Fruit fly (Drosophila melanogaster) whole organism, pupa: ENCODE results near the gene CG33514.

Experiments
- CG10348 ChIP-seq: fragments of 200-800 bp; sonication (Bioruptor generic); IDR thresholded peaks from 2 replicates; pipeline ENCODE4 v1.3.6; 2022; ENCODE audit warnings: missing biosample characterization, missing genetic modification characterization
- CG12605 ChIP-seq: fragments of 200-800 bp; sonication (Bioruptor generic); IDR thresholded peaks from 2 replicates; pipeline ENCODE4 v1.3.6; 2022; ENCODE audit warnings: missing biosample characterization, missing genetic modification characterization
- CG13204 ChIP-seq: fragments of 200-800 bp; sonication (Bioruptor generic); optimal IDR thresholded peaks from 2 replicates; lab custom pipeline; 2018; ENCODE audit warnings: missing biosample characterization, mild to moderate bottlenecking, missing genetic modification characterization, moderate library complexity
- CG14655 ChIP-seq: fragments of 200-800 bp; sonication (Bioruptor generic); optimal IDR thresholded peaks from 3 replicates; lab custom pipeline; 2017; ENCODE audit warnings: mild to moderate bottlenecking, missing biosample characterization, missing genetic modification reagents, missing genetic modification characterization
- CG15710 ChIP-seq: fragments of 200-800 bp; sonication (Bioruptor generic); optimal IDR thresholded peaks from 2 replicates; lab custom pipeline; 2018; ENCODE audit warnings: missing biosample characterization, mild to moderate bottlenecking, missing genetic modification characterization, moderate library complexity
- CG17806 ChIP-seq: fragments of 200-800 bp; sonication (Bioruptor generic); optimal IDR thresholded peaks from 2 replicates; lab custom pipeline; 2018; ENCODE audit warnings: missing biosample characterization, mild to moderate bottlenecking, missing genetic modification characterization, moderate library complexity
- CG32121 ChIP-seq: fragments of 200-800 bp; sonication (Bioruptor generic); IDR thresholded peaks from 2 replicates; pipeline ENCODE4 v1.3.6; 2022; ENCODE audit warnings: missing biosample characterization, missing genetic modification characterization
- CG34367 ChIP-seq: fragments of 200-800 bp; sonication (Bioruptor generic); optimal IDR thresholded peaks from 2 replicates; lab custom pipeline; 2018; ENCODE audit warnings: missing biosample characterization, mild to moderate bottlenecking, missing genetic modification characterization
- CG4496 ChIP-seq: fragments of 200-800 bp; sonication (Bioruptor generic); IDR thresholded peaks from 3 replicates; pipeline ENCODE4 v1.3.6; 2022; ENCODE audit warnings: missing biosample characterization, missing genetic modification characterization
- CG8159 ChIP-seq: fragments of 200-800 bp; sonication (Bioruptor generic); optimal IDR thresholded peaks from 3 replicates; lab custom pipeline; 2018; ENCODE audit warnings: missing biosample characterization, mild to moderate bottlenecking, missing genetic modification characterization, moderate library complexity
- CG8301 ChIP-seq: fragments of 200-800 bp; sonication (Bioruptor generic); optimal IDR thresholded peaks from 2 replicates; lab custom pipeline; 2018; ENCODE audit warnings: missing biosample characterization, mild to moderate bottlenecking, missing genetic modification characterization
- CG9948 ChIP-seq: fragments of 200-800 bp; sonication (Bioruptor generic); optimal IDR thresholded peaks from 2 replicates; lab custom pipeline; 2018; ENCODE audit warnings: missing biosample characterization, mild to moderate bottlenecking, missing genetic modification characterization, moderate library complexity
- D1 ChIP-seq: fragments of 200-800 bp; sonication (Bioruptor generic); optimal IDR thresholded peaks from 2 replicates; lab custom pipeline; 2018; ENCODE audit warnings: missing biosample characterization, mild to moderate bottlenecking, missing genetic modification characterization, moderate library complexity
- EcR ChIP-seq: fragments of 200-800 bp; sonication (Bioruptor generic); optimal IDR thresholded peaks from 3 replicates; lab custom pipeline; 2019; ENCODE audit warnings: missing biosample characterization, missing genetic modification characterization, mild to moderate bottlenecking, moderate library complexity, missing genetic modification reagents
- Ets98B ChIP-seq: fragments of 200-800 bp; sonication (Bioruptor generic); IDR thresholded peaks from 2 replicates; pipeline ENCODE4 v1.3.6; 2022; ENCODE audit warnings: missing biosample characterization, missing genetic modification characterization
- Pif1A ChIP-seq: fragments of 200-800 bp; sonication (Bioruptor generic); optimal IDR thresholded peaks from 3 replicates; lab custom pipeline; 2016; ENCODE audit warnings: missing biosample characterization, missing genetic modification characterization
- Pif1B ChIP-seq: fragments of 200-800 bp; sonication (Bioruptor generic); optimal IDR thresholded peaks from 3 replicates; lab custom pipeline; 2016; ENCODE audit warnings: missing biosample characterization, missing genetic modification characterization
- Snoo ChIP-seq: fragments of 200-800 bp; sonication (Bioruptor generic); optimal IDR thresholded peaks from 3 replicates; lab custom pipeline; 2017; ENCODE audit warnings: missing biosample characterization, mild to moderate bottlenecking, missing genetic modification characterization, inconsistent platforms
- fd96Ca ChIP-seq: fragments of 200-800 bp; sonication (Bioruptor generic); IDR thresholded peaks from 3 replicates; pipeline ENCODE4 v1.3.6; 2022; ENCODE audit warnings: missing biosample characterization, missing genetic modification characterization
- gl ChIP-seq: fragments of 200-800 bp; sonication (Bioruptor generic); optimal IDR thresholded peaks from 2 replicates; lab custom pipeline; 2018; ENCODE audit warnings: missing biosample characterization, mild to moderate bottlenecking, missing genetic modification characterization
- rn ChIP-seq: fragments of 200-800 bp; sonication (Bioruptor generic); IDR thresholded peaks from 2 replicates; pipeline ENCODE4 v1.3.6; 2022; ENCODE audit warnings: missing biosample characterization, missing genetic modification characterization

CG33514 gene

DNA sequence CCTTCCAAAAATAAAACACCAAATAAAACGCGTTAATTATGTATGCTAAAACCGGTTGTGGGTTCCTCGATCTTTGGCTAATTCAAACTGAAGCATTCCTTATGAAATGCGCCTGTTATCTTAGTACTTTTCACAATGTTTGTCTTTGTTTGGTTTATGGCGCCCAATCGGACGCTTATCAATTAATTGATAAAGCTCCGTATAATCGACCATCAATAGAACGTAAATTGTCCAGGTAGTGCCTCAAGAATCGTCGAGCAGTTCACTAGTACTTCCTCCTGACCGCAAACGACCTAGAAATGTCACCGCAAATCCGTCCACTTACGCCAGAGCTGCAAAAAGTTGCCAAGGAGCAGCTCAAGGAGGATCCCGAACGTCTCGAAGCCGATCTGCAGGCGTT lies at the start of gene CG33514:
CG33514 (plus strand) TSS at position 238 of the 400 bp plus-strand sequence.
- TF ChIP-seq fd96Ca (no peak), CG12605 (no peak), Pif1A (GFP tag; lab: Kevin White, UChicago) (no peak), EcR (GFP tag; lab: Kevin White, UChicago) (no peak), CG32121 (GFP tag; lab: Robert Waterston, UW) (no peak), CG34367 (tag; lab: Kevin White, UChicago) (no peak)

DNA sequence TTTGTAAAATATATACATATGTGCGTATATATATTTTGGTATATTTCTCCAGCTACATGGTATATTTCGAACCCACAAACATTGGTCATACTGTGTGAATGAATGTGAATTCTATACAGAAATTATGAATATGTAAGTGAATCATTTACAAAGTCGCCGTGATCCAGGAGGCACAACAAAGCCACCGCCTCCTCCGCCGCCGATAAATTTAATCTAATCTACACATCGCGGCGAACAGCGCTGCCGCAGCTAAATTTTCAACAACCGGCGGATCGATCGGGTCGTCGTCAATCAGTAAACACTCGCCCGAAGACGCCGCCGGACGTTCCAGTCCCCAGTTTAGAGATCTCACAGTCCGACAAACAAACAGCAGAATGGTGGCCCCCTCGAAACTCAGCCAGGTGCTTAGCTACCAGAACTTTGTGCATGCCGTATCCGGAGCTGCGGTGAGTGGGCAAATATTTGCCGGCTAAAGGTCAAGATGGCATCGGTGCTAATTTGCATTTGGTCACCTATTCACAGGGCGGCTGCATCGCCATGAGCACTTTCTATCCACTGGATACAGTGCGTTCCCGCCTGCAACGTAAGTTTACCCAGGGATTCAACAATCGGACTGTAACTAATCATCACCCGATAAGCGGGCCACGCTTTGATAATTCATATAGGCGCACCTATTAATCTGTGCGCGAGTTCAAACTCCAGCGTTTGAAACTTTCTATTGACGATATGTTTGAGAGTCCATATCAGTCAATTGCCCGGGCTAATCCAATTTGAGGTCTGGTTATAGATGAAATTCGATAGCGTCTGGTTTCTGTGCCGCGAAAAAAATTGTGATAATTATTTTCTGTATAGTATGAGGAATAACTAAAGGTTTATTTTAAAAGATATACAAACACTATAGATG lies 46.3 kb upstream of the CG33514 start, which contains the start of gene PMP34:
PMP34 (plus strand) TSS at position 79 of the 904 bp plus-strand sequence.
- 0 out of 2 replicates have a peak, but pooled peaks have one; percentile 15 for TF ChIP-seq CG32121 (GFP tag; lab: Robert Waterston, UW)
- no peak for TF ChIP-seq CG10348 (GFP tag; lab: Robert Waterston, UW)

DNA sequence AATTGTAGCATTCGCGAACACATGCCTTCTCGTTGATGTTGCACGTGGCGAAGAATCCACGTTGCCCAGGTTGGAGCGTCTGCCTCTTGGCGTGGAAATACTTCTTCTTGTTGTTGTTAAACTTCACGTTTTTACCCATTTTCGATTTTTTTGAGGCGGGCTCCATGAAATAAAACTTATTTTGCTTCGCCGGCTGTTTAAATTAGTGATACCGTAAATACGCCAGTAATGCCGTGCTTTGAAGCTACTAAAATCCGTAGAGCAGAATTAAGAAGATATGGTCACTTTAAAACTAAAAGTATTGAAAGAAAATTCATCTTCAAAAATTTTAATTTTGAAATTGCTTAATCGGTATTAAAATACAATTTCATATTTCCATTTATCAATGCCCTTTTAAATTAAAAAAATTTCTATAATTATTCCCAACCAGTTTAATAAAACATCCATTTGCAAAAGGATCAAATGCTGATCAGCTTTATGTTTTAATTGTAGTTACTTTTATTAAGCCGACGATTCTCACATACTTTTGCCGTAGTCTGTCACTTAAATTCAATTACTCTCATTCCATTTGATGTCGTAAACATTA lies 43.1 kb upstream of the CG33514 start, which contains the start of gene CG15014:
CG15014 (minus strand) TSS at position 228 of the 586 bp plus-strand sequence.
- TF ChIP-seq rn (GFP tag; lab: Robert Waterston, UW) (no peak), CG8301 (no peak), CG4496 (GFP tag; lab: Robert Waterston, UW) (no peak), CG14655 (GFP tag; lab: Kevin White, UChicago) (no peak), D1 (tag; lab: Kevin White, UChicago) (peak; percentile 62), CG34367 (tag; lab: Kevin White, UChicago) (no peak)

DNA sequence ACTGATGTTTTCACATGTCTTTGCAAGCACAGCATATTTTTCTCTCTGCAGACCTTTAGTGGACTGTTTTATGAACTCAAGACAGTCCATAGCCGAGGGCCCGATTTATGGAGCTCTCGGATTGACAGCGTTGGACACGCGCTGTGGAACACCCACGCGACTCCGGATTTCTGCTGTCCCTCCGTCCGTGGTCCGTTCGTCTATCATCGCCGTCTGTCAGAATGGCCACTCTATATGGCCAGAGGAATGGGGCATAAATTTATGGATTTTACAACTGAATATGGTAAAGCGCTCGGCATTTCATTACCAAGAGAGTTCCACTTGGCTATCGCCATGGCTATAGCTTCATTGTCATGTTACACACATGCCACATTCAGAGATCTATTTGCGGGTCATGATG lies 37.2 kb upstream of the CG33514 start:
- no peak for TF ChIP-seq CG12605
- TF ChIP-seq Pif1B (GFP tag; lab: Kevin White, UChicago): no peak
- no peak for TF ChIP-seq CG15710 (tag; lab: Kevin White, UChicago)
- TF ChIP-seq D1 (tag; lab: Kevin White, UChicago): no peak
- TF ChIP-seq CG13204: no peak
- no peak for TF ChIP-seq Snoo (tag; lab: Kevin White, UChicago)
- TF ChIP-seq CG8159 (tag; lab: Kevin White, UChicago): no peak
- no peak for TF ChIP-seq CG10348 (GFP tag; lab: Robert Waterston, UW)
- no peak for TF ChIP-seq EcR (GFP tag; lab: Kevin White, UChicago)
- no peak for TF ChIP-seq CG8301
- TF ChIP-seq CG4496 (GFP tag; lab: Robert Waterston, UW): no peak
- TF ChIP-seq rn (GFP tag; lab: Robert Waterston, UW): no peak
- no peak for TF ChIP-seq Pif1A (GFP tag; lab: Kevin White, UChicago)
- TF ChIP-seq CG17806 (tag; lab: Kevin White, UChicago): no peak
- TF ChIP-seq, all 21 proteins: peak for 0

DNA sequence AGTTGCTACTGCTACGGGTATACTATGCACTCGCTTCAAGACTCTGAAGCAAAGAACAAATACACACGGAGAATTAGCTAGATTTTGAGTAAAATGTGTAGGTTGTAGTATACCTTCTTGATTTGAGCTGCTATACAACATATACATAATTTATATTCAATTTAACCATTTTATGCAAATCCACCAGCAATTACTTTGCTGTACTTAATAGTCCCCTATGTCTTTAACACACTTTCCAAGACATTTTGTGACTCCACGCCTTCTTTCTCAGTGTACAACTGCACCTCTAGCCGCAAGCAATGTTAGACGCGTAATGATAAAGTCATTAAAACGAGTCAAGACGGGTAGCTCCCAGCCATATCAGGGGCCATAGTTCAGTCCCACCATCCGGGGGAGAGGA lies 28.6 kb upstream of the CG33514 start:
- TF ChIP-seq Pif1A (GFP tag; lab: Kevin White, UChicago) (peak; percentile 27), CG4496 (GFP tag; lab: Robert Waterston, UW) (peak; percentile 66; the same call in 2 of the 3 replicates), gl (tag; lab: Kevin White, UChicago) (peak; percentile 50), EcR (GFP tag; lab: Kevin White, UChicago) (no peak), CG13204 (no peak), CG32121 (GFP tag; lab: Robert Waterston, UW) (peak; percentile 75), CG15710 (tag; lab: Kevin White, UChicago) (no peak), CG17806 (tag; lab: Kevin White, UChicago) (peak; percentile 28), fd96Ca (peak; percentile 55; the same call in 2 of the 3 replicates), D1 (tag; lab: Kevin White, UChicago) (no peak), CG14655 (GFP tag; lab: Kevin White, UChicago) (peak; percentile 79), Pif1B (GFP tag; lab: Kevin White, UChicago) (no peak), CG10348 (GFP tag; lab: Robert Waterston, UW) (no peak), CG8159 (tag; lab: Kevin White, UChicago) (peak; percentile 67), CG12605 (no peak), Snoo (tag; lab: Kevin White, UChicago) (no peak), CG34367 (tag; lab: Kevin White, UChicago) (no peak), Ets98B (GFP tag; lab: Robert Waterston, UW) (peak; percentile 70), CG9948 (tag; lab: Kevin White, UChicago) (no peak), rn (GFP tag; lab: Robert Waterston, UW) (no peak), CG8301 (peak; percentile 69)

DNA sequence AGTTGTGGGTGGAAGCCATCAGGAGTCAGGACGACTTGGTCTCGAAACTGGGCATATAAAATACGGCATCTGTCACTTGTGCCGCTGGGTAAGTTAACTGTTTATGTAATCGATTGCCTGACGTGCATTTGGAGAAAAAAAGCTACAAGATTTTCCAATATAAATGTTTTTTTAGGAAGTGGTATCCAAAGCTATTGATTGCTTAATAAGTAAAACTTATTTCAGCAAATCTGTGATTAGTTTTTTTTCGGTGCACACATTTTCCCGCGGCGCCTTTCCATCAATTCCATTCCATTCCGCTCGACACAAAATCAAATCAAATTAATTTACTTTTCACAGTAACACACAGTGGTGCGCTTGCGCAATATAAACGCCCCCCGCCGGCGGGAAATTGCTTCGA lies 25.7 kb upstream of the CG33514 start:
- TF ChIP-seq D1 (tag; lab: Kevin White, UChicago): no peak
- peak; percentile 56; the same call in 1 of the 2 replicates for TF ChIP-seq CG32121 (GFP tag; lab: Robert Waterston, UW)
- TF ChIP-seq Ets98B (GFP tag; lab: Robert Waterston, UW): peak; percentile 64
- TF ChIP-seq CG4496 (GFP tag; lab: Robert Waterston, UW): peak; percentile 62; the same call in 2 of the 3 replicates
